Worm (Caenorhabditis elegans) whole organism, L2 larva: ENCODE data around the gene fbxa-24.

Experiments used
- aly-2 ChIP-seq: fragments of 150-350 bp; optimal IDR thresholded peaks from 2 replicates; lab custom pipeline; 2014; ENCODE audit warnings: missing biosample characterization, missing genetic modification characterization
- ama-1 ChIP-seq: fragments of 150-350 bp; optimal IDR thresholded peaks from 2 replicates; lab custom pipeline; 2018; ENCODE audit warnings: inconsistent platforms
- elt-1 ChIP-seq: fragments of 150-350 bp; optimal IDR thresholded peaks from 2 replicates; lab custom pipeline; 2014; ENCODE audit warnings: missing biosample characterization, missing genetic modification characterization
- elt-3 ChIP-seq: sonication (generic microtip); optimal IDR thresholded peaks from 2 replicates; lab custom pipeline; 2017; ENCODE audit warnings: missing biosample characterization, missing genetic modification characterization
- lin-39 ChIP-seq: fragments of 150-350 bp; optimal IDR thresholded peaks from 2 replicates; lab custom pipeline; 2014; ENCODE audit warnings: missing biosample characterization, missing genetic modification reagents, missing genetic modification characterization
- snpc-4 ChIP-seq: fragments of 150-350 bp; optimal IDR thresholded peaks from 2 replicates; lab custom pipeline; 2014; ENCODE audit warnings: missing biosample characterization, missing genetic modification characterization

- TF ChIP-seq elt-3 (tag; lab: Kevin White, UChicago) (no peak), ama-1 (lab: Kevin White, UChicago) (no peak), elt-1 (tag; lab: Kevin White, UChicago) (no peak), aly-2 (no peak), lin-39 (no peak), snpc-4 (tag; lab: Kevin White, UChicago) (no peak)
Measured at ce11 chrII:3864652-3865051, 48.3 kb downstream of the fbxa-24 start, which contains the start of gene nhr-261.
